Worm (Caenorhabditis elegans): ENCODE results near the gene T10G3.4.

Gene T10G3.4

ce11 chrV:13497322-13497847 lies 13.1 kb upstream of the T10G3.4 start, which contains the start of the genes eea-1 and gut-2 (continued):
- TF ChIP-seq ceh-63 (GFP tag; optimal IDR thresholded peaks at IDR 0.05) = no peak
- TF ChIP-seq efl-3 (GFP tag; optimal IDR thresholded peaks at IDR 0.05) = no peak
- no peak for TF ChIP-seq vab-15 (tag; optimal IDR thresholded peaks at IDR 0.05)
- TF ChIP-seq nhr-20 (tag; optimal IDR thresholded peaks at IDR 0.05) = peak; percentile 82
- no peak for TF ChIP-seq unc-30 (tag; optimal IDR thresholded peaks at IDR 0.05)
- no peak for TF ChIP-seq egl-13 (tag; optimal IDR thresholded peaks at IDR 0.05)
- peak; percentile 72 for TF ChIP-seq swsn-7 (tag; optimal IDR thresholded peaks at IDR 0.05)
- TF ChIP-seq sptf-1 (tag; optimal IDR thresholded peaks at IDR 0.05) = no peak
- TF ChIP-seq mep-1 (tag; optimal IDR thresholded peaks at IDR 0.05) = peak; percentile 68
- peak; percentile 80 to 81 for TF ChIP-seq lsy-2 (tag; optimal IDR thresholded peaks at IDR 0.05)
- TF ChIP-seq hpl-2 (GFP tag; optimal IDR thresholded peaks at IDR 0.05) = no peak
- no peak for TF ChIP-seq pax-3 (tag; optimal IDR thresholded peaks at IDR 0.05)
- TF ChIP-seq nhr-76 (tag; optimal IDR thresholded peaks at IDR 0.05) = no peak
- no peak for TF ChIP-seq fkh-8 (tag; optimal IDR thresholded peaks at IDR 0.05)
- peak; percentile 9 for TF ChIP-seq lin-15B (tag; optimal IDR thresholded peaks at IDR 0.05)
- peak in 3 of 6 experiments; percentile 6 to 78 (median 42) for TF ChIP-seq elt-3 (tag; optimal IDR thresholded peaks at IDR 0.05)
- TF ChIP-seq ztf-11 (tag; optimal IDR thresholded peaks at IDR 0.05) = no peak
- TF ChIP-seq tbx-2 (tag; optimal IDR thresholded peaks at IDR 0.05) = peak; percentile 65
- TF ChIP-seq lin-35 (GFP tag; optimal IDR thresholded peaks at IDR 0.05) = peak; percentile 63 to 77
- TF ChIP-seq blmp-1 (tag; optimal IDR thresholded peaks at IDR 0.05) = peak; percentile 85
- no peak for TF ChIP-seq nhr-237 (tag; optimal IDR thresholded peaks at IDR 0.05)
- TF ChIP-seq nhr-47 (tag; optimal IDR thresholded peaks at IDR 0.05) = peak; percentile 69
- no peak for TF ChIP-seq tlp-1 (tag; optimal IDR thresholded peaks at IDR 0.05)
- no peak for TF ChIP-seq fkh-10 (GFP tag; optimal IDR thresholded peaks at IDR 0.05)
- no peak for TF ChIP-seq elt-2 (tag; optimal IDR thresholded peaks at IDR 0.05)
- TF ChIP-seq hlh-4 (tag; optimal IDR thresholded peaks at IDR 0.05) = no peak
- TF ChIP-seq ceh-8 (GFP tag; optimal IDR thresholded peaks at IDR 0.05) = no peak
- peak; percentile 43 for TF ChIP-seq fos-1 (tag; optimal IDR thresholded peaks at IDR 0.05)
- peak; percentile 66 for TF ChIP-seq nhr-90 (tag; optimal IDR thresholded peaks at IDR 0.05; ENCODE audit: poor library complexity)
- TF ChIP-seq nhr-12 (tag; optimal IDR thresholded peaks at IDR 0.05) = no peak
- no peak for TF ChIP-seq nhr-84 (tag; optimal IDR thresholded peaks at IDR 0.05)
- no peak for TF ChIP-seq aly-2 (tag; optimal IDR thresholded peaks at IDR 0.05)
- no peak for TF ChIP-seq unc-98 (GFP tag; IDR thresholded peaks at IDR 0.05)
- no peak for TF ChIP-seq unc-62 (GFP tag; optimal IDR thresholded peaks at IDR 0.05)
- TF ChIP-seq sox-4 (tag; optimal IDR thresholded peaks at IDR 0.05) = no peak
- no peak for TF ChIP-seq mef-2 (tag; optimal IDR thresholded peaks at IDR 0.05)
- peak; percentile 51 for TF ChIP-seq nhr-77 (tag; optimal IDR thresholded peaks at IDR 0.05)
- TF ChIP-seq ces-1 (GFP tag; optimal IDR thresholded peaks at IDR 0.05) = no peak
- TF ChIP-seq nhr-11 (tag; optimal IDR thresholded peaks at IDR 0.05) = no peak
- TF ChIP-seq grh-1 (GFP tag; IDR thresholded peaks at IDR 0.05) = peak; percentile 88
- TF ChIP-seq C04F5.9 (tag; optimal IDR thresholded peaks at IDR 0.05) = no peak
- TF ChIP-seq mab-9 (GFP tag; IDR thresholded peaks at IDR 0.05) = no peak
- peak; percentile 54 for TF ChIP-seq ztf-4 (tag; optimal IDR thresholded peaks at IDR 0.05)
- TF ChIP-seq mdl-1 (tag; optimal IDR thresholded peaks at IDR 0.05) = peak in 1 of 2 experiments; percentile 47
- TF ChIP-seq lin-39 (tag; optimal IDR thresholded peaks at IDR 0.05) = no peak
- TF ChIP-seq ets-5 (GFP tag; IDR thresholded peaks at IDR 0.05) = no peak
- peak; percentile 55 for TF ChIP-seq xbp-1 (tag; optimal IDR thresholded peaks at IDR 0.05)
- peak; percentile 92 for TF ChIP-seq nhr-85 (tag)
- TF ChIP-seq rnt-1 (tag; optimal IDR thresholded peaks at IDR 0.05) = peak; percentile 76
- peak; percentile 37 for TF ChIP-seq F16B12.6 (tag; optimal IDR thresholded peaks at IDR 0.05)
- TF ChIP-seq egl-27 (tag; optimal IDR thresholded peaks at IDR 0.05) = no peak
- no peak for TF ChIP-seq nhr-28 (tag; optimal IDR thresholded peaks at IDR 0.05)
- TF ChIP-seq efl-1 (optimal IDR thresholded peaks at IDR 0.05) = peak; percentile 67 to 76
- peak; percentile 71 to 91 for TF ChIP-seq efl-1 (GFP tag; optimal IDR thresholded peaks at IDR 0.05 in 1 of 2)

All from whole organism, L1 larva.